Fruit fly (Drosophila melanogaster) whole organism, prepupa: ENCODE results near the gene CAH7.

Experiments used
- CG10669 ChIP-seq: fragments of 200-800 bp; sonication (Bioruptor generic); optimal IDR thresholded peaks from 3 replicates; lab custom pipeline; 2018; ENCODE audit warnings: missing biosample characterization, mild to moderate bottlenecking, missing genetic modification characterization, moderate library complexity
- CG11294 ChIP-seq: fragments of 200-800 bp; sonication (Bioruptor generic); IDR thresholded peaks from 2 replicates; pipeline ENCODE4 v1.3.6; 2022; ENCODE audit warnings: missing biosample characterization, missing genetic modification characterization
- CG11762 ChIP-seq: fragments of 200-800 bp; sonication (Bioruptor generic); optimal IDR thresholded peaks from 3 replicates; lab custom pipeline; 2016; ENCODE audit warnings: missing biosample characterization, missing genetic modification characterization; ENCODE audit not compliant: insufficient read depth
- CG11902 ChIP-seq: fragments of 200-800 bp; sonication (Bioruptor generic); optimal IDR thresholded peaks from 3 replicates; lab custom pipeline; 2016; ENCODE audit warnings: missing biosample characterization, missing genetic modification characterization
- CG15336 ChIP-seq: fragments of 200-800 bp; sonication (Bioruptor generic); IDR thresholded peaks from 2 replicates; pipeline ENCODE4 v1.3.6; 2022; ENCODE audit warnings: missing biosample characterization, missing genetic modification characterization
- CG16779 ChIP-seq: fragments of 200-800 bp; sonication (Bioruptor generic); optimal IDR thresholded peaks from 3 replicates; lab custom pipeline; 2017; ENCODE audit warnings: missing biosample characterization, mild to moderate bottlenecking, missing genetic modification characterization
- CG3032 ChIP-seq: fragments of 200-800 bp; optimal IDR thresholded peaks from 2 replicates; lab custom pipeline; 2019; ENCODE audit warnings: missing biosample characterization, mild to moderate bottlenecking, missing genetic modification characterization, moderate library complexity
- CG34406 ChIP-seq: fragments of 200-800 bp; sonication (Bioruptor generic); optimal IDR thresholded peaks from 3 replicates; lab custom pipeline; 2016; ENCODE audit warnings: missing biosample characterization, missing genetic modification characterization
- CG3919 ChIP-seq: fragments of 200-800 bp; sonication (Bioruptor generic); optimal IDR thresholded peaks from 3 replicates; lab custom pipeline; 2016; ENCODE audit warnings: missing biosample characterization, missing genetic modification characterization
- CG6163 ChIP-seq: fragments of 200-800 bp; sonication (Bioruptor generic); IDR thresholded peaks from 3 replicates; pipeline ENCODE4 v1.3.6; 2022; ENCODE audit warnings: missing biosample characterization, missing genetic modification characterization
- CG6854 ChIP-seq: fragments of 200-800 bp; sonication (Bioruptor generic); optimal IDR thresholded peaks from 2 replicates; lab custom pipeline; 2017; ENCODE audit warnings: missing biosample characterization, mild to moderate bottlenecking, missing genetic modification characterization
- CG8119 ChIP-seq: fragments of 200-800 bp; sonication (Bioruptor generic); IDR thresholded peaks from 3 replicates; pipeline ENCODE4 v1.3.6; 2022; ENCODE audit warnings: missing biosample characterization, missing genetic modification characterization
- CG8319 ChIP-seq: fragments of 200-800 bp; sonication (Bioruptor generic); optimal IDR thresholded peaks from 3 replicates; lab custom pipeline; 2016; ENCODE audit warnings: missing biosample characterization, missing genetic modification characterization
- Eip93F ChIP-seq: fragments of 200-800 bp; sonication (Bioruptor generic); optimal IDR thresholded peaks from 2 replicates; lab custom pipeline; 2016; ENCODE audit warnings: missing biosample characterization, mild to moderate bottlenecking, missing genetic modification characterization
- Ets96B ChIP-seq: fragments of 200-800 bp; optimal IDR thresholded peaks from 2 replicates; lab custom pipeline; 2019; ENCODE audit warnings: missing biosample characterization, mild to moderate bottlenecking, missing genetic modification characterization, moderate library complexity
- Gug ChIP-seq: fragments of 200-800 bp; sonication (Bioruptor generic); IDR thresholded peaks from 2 replicates; pipeline ENCODE4 v1.3.6; 2022; ENCODE audit warnings: missing biosample characterization, missing genetic modification characterization
- Hr38 ChIP-seq: sonication (Bioruptor generic); optimal IDR thresholded peaks from 2 replicates; lab custom pipeline; 2016; ENCODE audit warnings: missing biosample characterization, missing genetic modification characterization
- Hr39 ChIP-seq: fragments of 200-800 bp; sonication (Bioruptor generic); optimal IDR thresholded peaks from 2 replicates; lab custom pipeline; 2016; ENCODE audit warnings: missing biosample characterization, missing genetic modification characterization
- Hr4 ChIP-seq: fragments of 200-800 bp; sonication (Bioruptor generic); optimal IDR thresholded peaks from 3 replicates; lab custom pipeline; 2016; ENCODE audit warnings: missing biosample characterization, missing genetic modification characterization
- Lpt ChIP-seq: fragments of 200-800 bp; sonication (Bioruptor generic); optimal IDR thresholded peaks from 3 replicates; lab custom pipeline; 2016; ENCODE audit warnings: missing biosample characterization, missing genetic modification characterization
- OdsH ChIP-seq: fragments of 200-800 bp; sonication (Bioruptor generic); optimal IDR thresholded peaks from 3 replicates; lab custom pipeline; 2016; ENCODE audit warnings: missing biosample characterization, missing genetic modification characterization
- Smox ChIP-seq: fragments of 200-800 bp; sonication (Bioruptor generic); optimal IDR thresholded peaks from 3 replicates; lab custom pipeline; 2016; ENCODE audit warnings: missing biosample characterization, missing genetic modification characterization
- Sox102F ChIP-seq: fragments of 200-800 bp; sonication (Bioruptor generic); optimal IDR thresholded peaks from 2 replicates; lab custom pipeline; 2016; ENCODE audit warnings: missing biosample characterization, mild to moderate bottlenecking, missing genetic modification characterization
- Sox15 ChIP-seq: fragments of 200-800 bp; sonication (Bioruptor generic); optimal IDR thresholded peaks from 3 replicates; lab custom pipeline; 2016; ENCODE audit warnings: missing biosample characterization, missing genetic modification characterization
- achi ChIP-seq: fragments of 200-800 bp; sonication (Bioruptor generic); optimal IDR thresholded peaks from 3 replicates; lab custom pipeline; 2016; ENCODE audit warnings: missing biosample characterization, missing genetic modification characterization
- acj6 ChIP-seq: fragments of 200-800 bp; sonication (Bioruptor generic); optimal IDR thresholded peaks from 3 replicates; lab custom pipeline; 2016; ENCODE audit warnings: missing biosample characterization, missing genetic modification characterization
- cyc ChIP-seq: fragments of 200-800 bp; sonication (Bioruptor generic); optimal IDR thresholded peaks from 3 replicates; lab custom pipeline; 2016; ENCODE audit warnings: missing biosample characterization, missing genetic modification characterization
- dac ChIP-seq: fragments of 200-800 bp; sonication (Bioruptor generic); optimal IDR thresholded peaks from 2 replicates; lab custom pipeline; 2017; ENCODE audit warnings: missing biosample characterization, mild to moderate bottlenecking, missing genetic modification characterization
- dsx ChIP-seq: fragments of 200-800 bp; optimal IDR thresholded peaks from 3 replicates; lab custom pipeline; 2019; ENCODE audit warnings: missing biosample characterization, mild to moderate bottlenecking, missing genetic modification characterization, moderate library complexity; ENCODE audit not compliant: poor library complexity, severe bottlenecking
- eg ChIP-seq: fragments of 200-800 bp; sonication (Bioruptor generic); IDR thresholded peaks from 3 replicates; pipeline ENCODE4 v1.3.6; 2022; ENCODE audit warnings: missing biosample characterization, missing genetic modification characterization
- esn ChIP-seq: fragments of 200-800 bp; sonication (Bioruptor generic); optimal IDR thresholded peaks from 2 replicates; lab custom pipeline; 2016; ENCODE audit warnings: missing biosample characterization, mild to moderate bottlenecking, missing genetic modification characterization, moderate library complexity
- fd85E ChIP-seq: fragments of 200-800 bp; sonication (Bioruptor generic); optimal IDR thresholded peaks from 3 replicates; lab custom pipeline; 2016; ENCODE audit warnings: missing biosample characterization, missing genetic modification characterization
- lz ChIP-seq: fragments of 200-800 bp; sonication (Bioruptor generic); optimal IDR thresholded peaks from 3 replicates; lab custom pipeline; 2016; ENCODE audit warnings: missing biosample characterization, missing genetic modification characterization
- salr ChIP-seq, 2 experiments: fragments of 200-800 bp; sonication (Bioruptor generic); optimal IDR thresholded peaks; 3 replicates each; lab custom pipeline; 2016 to 2018; ENCODE audit warnings: missing biosample characterization in 2 of 2, missing genetic modification characterization in 2 of 2, mild to moderate bottlenecking in 1 of 2
- spab ChIP-seq: fragments of 200-800 bp; sonication (Bioruptor generic); optimal IDR thresholded peaks from 2 replicates; lab custom pipeline; 2017; ENCODE audit warnings: missing biosample characterization, mild to moderate bottlenecking, missing genetic modification characterization, missing genetic modification reagents
- svp ChIP-seq: fragments of 200-800 bp; sonication (Bioruptor generic); peaks from one replicate; lab custom pipeline; 2016; ENCODE audit warnings: missing biosample characterization, missing genetic modification characterization
- topi ChIP-seq: fragments of 200-800 bp; sonication (Bioruptor generic); optimal IDR thresholded peaks from 3 replicates; lab custom pipeline; 2016; ENCODE audit warnings: missing biosample characterization, missing genetic modification characterization
- vri ChIP-seq: fragments of 200-800 bp; sonication (Bioruptor generic); optimal IDR thresholded peaks from 3 replicates; lab custom pipeline; 2016; ENCODE audit warnings: missing biosample characterization, mild to moderate bottlenecking, missing genetic modification characterization

The CAH7 gene

dm6 chr3R:10112195-10112594 is at the start of gene CAH7:
Gene CAH7 (plus strand): TSS chr3R:10112237.
- TF ChIP-seq dac (no peak), CG15336 (0 out of 2 replicates have a peak, but pooled peaks have one; percentile 2), CG6163 (no peak), CG16779 (tag; lab: Kevin White, UChicago) (no peak), CG10669 (GFP tag; lab: Kevin White, UChicago) (no peak), dsx (GFP tag; lab: Kevin White, UChicago) (no peak)

dm6 chr3R:10062324-10062723 is 49.7 kb upstream of the CAH7 start, which contains the start of gene CG33630:
Gene CG33630 (plus strand): TSS chr3R:10062624.
- TF ChIP-seq CG34406 (no peak), CG10669 (GFP tag; lab: Kevin White, UChicago) (no peak), Hr38 (GFP tag; lab: Kevin White, UChicago) (no peak), CG3032 (tag; lab: Kevin White, UChicago) (no peak), salr (GFP tag; optimal IDR thresholded peaks at IDR 0.05; lab: Kevin White, UChicago) (no peak), CG11902 (no peak), CG3919 (GFP tag; lab: Kevin White, UChicago) (no peak), Hr4 (GFP tag; lab: Kevin White, UChicago) (no peak), CG6854 (no peak), Sox102F (GFP tag; lab: Kevin White, UChicago) (no peak), achi (GFP tag; lab: Kevin White, UChicago) (no peak), Gug (no peak), Hr39 (no peak), CG8319 (GFP tag; lab: Kevin White, UChicago) (no peak), eg (no peak), Smox (GFP tag; lab: Kevin White, UChicago) (no peak), Lpt (GFP tag; lab: Kevin White, UChicago) (no peak), CG11762 (GFP tag; lab: Kevin White, UChicago) (no peak), topi (no peak), CG8119 (GFP tag; lab: Robert Waterston, UW) (no peak)

- no peak for TF ChIP-seq Sox15 (GFP tag; lab: Kevin White, UChicago)
- TF ChIP-seq topi, result no peak
- no peak for TF ChIP-seq CG34406
- TF ChIP-seq, all 60 proteins: peak for 0
Observed at dm6 chr3R:10063707-10064106, 48.3 kb upstream of the CAH7 start, which contains the start of gene CG33631. Gene CG33631 (plus strand): TSS chr3R:10064007.

dm6 chr3R:10066470-10066869 is 45.6 kb upstream of the CAH7 start, which contains the start of gene CG33783:
Gene CG33783 (plus strand): TSS chr3R:10066770.
- TF ChIP-seq cyc (GFP tag; lab: Kevin White, UChicago), result no peak
- no peak for TF ChIP-seq CG11902
- TF ChIP-seq spab, result no peak
- TF ChIP-seq OdsH (GFP tag; lab: Kevin White, UChicago), result no peak
- TF ChIP-seq Ets96B (tag; lab: Kevin White, UChicago), result no peak
- no peak for TF ChIP-seq vri (GFP tag; lab: Kevin White, UChicago)
- no peak for TF ChIP-seq fd85E
- no peak for TF ChIP-seq esn (GFP tag; lab: Kevin White, UChicago)
- no peak for TF ChIP-seq salr (GFP tag; optimal IDR thresholded peaks at IDR 0.05; lab: Kevin White, UChicago)
- no peak for TF ChIP-seq Hr39
- no peak for TF ChIP-seq CG10669 (GFP tag; lab: Kevin White, UChicago)
- TF ChIP-seq svp (GFP tag; lab: Kevin White, UChicago), result no peak
- no peak for TF ChIP-seq acj6 (GFP tag; lab: Kevin White, UChicago)
- TF ChIP-seq CG15336, result no peak
- TF ChIP-seq achi (GFP tag; lab: Kevin White, UChicago), result no peak
- no peak for TF ChIP-seq Smox (GFP tag; lab: Kevin White, UChicago)
- no peak for TF ChIP-seq Eip93F (GFP tag; lab: Kevin White, UChicago)
- TF ChIP-seq CG3032 (tag; lab: Kevin White, UChicago), result no peak
- TF ChIP-seq CG11294 (GFP tag; lab: Robert Waterston, UW), result no peak
- no peak for TF ChIP-seq lz (GFP tag; lab: Kevin White, UChicago)
